Fruit fly (Drosophila melanogaster): Measurements from ENCODE around the gene PGRP-LE.

The PGRP-LE gene

DNA sequence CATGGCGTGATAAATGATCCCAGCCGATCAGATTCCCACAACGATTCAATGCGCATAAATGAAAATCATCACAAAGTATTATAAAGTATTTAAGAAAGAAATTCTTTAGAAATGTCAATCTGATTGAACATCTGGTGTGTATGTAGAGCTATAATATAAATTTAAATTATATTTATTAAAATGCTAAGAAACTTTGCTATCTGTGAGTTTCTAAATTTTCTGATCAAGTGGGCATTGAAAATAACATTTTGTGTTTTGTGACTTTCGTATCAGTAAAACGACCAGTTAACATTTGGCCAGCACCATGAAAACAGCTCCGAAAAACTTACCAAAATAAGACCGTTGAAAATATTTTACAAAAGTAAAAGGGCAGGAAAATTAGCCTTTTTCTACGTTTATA, 33.9 kb upstream of the PGRP-LE start, which contains the start of gene CG8565:
CG8565 (plus strand) TSS at position 301 of the 400 bp plus-strand sequence.
- TF ChIP-seq ey (GFP tag; optimal IDR thresholded peaks at IDR 0.05) (no peak), dl (GFP tag; optimal IDR thresholded peaks at IDR 0.05; ENCODE audit: insufficient read depth in 1 of 2, partially characterized antibody in 2 of 2) (no peak), sage (GFP tag; optimal IDR thresholded peaks at IDR 0.05) (no peak), Hr83 (GFP tag; optimal IDR thresholded peaks at IDR 0.05; ENCODE audit: poor library complexity, severe bottlenecking) (no peak), CrebA (GFP tag; optimal IDR thresholded peaks at IDR 0.05; ENCODE audit: borderline replicate concordance) (no peak)

DNA sequence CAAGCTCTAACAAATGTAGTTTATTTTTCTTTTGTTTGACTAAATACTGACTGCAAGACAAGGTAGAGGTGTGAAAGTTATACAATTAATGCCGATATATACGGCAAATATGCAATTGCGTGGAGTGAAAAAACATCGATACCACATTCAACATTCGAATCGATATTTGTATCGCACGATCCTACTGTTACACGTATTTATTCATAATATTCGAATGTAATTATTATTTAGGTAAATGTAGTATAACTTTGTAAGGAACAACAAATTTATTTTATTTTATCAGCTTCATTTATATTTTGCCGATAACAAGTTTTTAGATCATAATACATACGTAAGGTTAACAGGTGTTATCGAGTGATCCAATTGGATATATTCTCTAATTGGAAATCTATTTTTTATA, 31.7 kb upstream of the PGRP-LE start, which contains the start of gene Chc:
Chc (minus strand) TSS at position 98 of the 400 bp plus-strand sequence.
- peak; percentile 20 for TF ChIP-seq jim (GFP tag; optimal IDR thresholded peaks at IDR 0.05)
- peak; percentile 50 for TF ChIP-seq brk (GFP tag; optimal IDR thresholded peaks at IDR 0.05)
- TF ChIP-seq sage (GFP tag; optimal IDR thresholded peaks at IDR 0.05): no peak
- TF ChIP-seq Hnf4 (GFP tag; optimal IDR thresholded peaks at IDR 0.05): peak; percentile 55
- no peak for TF ChIP-seq Mio (GFP tag; optimal IDR thresholded peaks at IDR 0.05)
- TF ChIP-seq Rel (GFP tag; optimal IDR thresholded peaks at IDR 0.05): no peak
- TF ChIP-seq Rel (tag; optimal IDR thresholded peaks at IDR 0.05): no peak
- TF ChIP-seq Jra (GFP tag; optimal IDR thresholded peaks at IDR 0.05): no peak
- TF ChIP-seq GATAd (GFP tag; optimal IDR thresholded peaks at IDR 0.05): no peak
- TF ChIP-seq Sp1 (GFP tag; optimal IDR thresholded peaks at IDR 0.05): no peak
- TF ChIP-seq rgr (GFP tag; optimal IDR thresholded peaks at IDR 0.05): peak; percentile 36
- no peak for TF ChIP-seq dmrt93B (GFP tag; optimal IDR thresholded peaks at IDR 0.05)
- TF ChIP-seq Hr78 (GFP tag; optimal IDR thresholded peaks at IDR 0.05): no peak
- TF ChIP-seq dl (GFP tag; optimal IDR thresholded peaks at IDR 0.05; ENCODE audit: insufficient read depth in 1 of 2, partially characterized antibody in 2 of 2): no peak
- no peak for TF ChIP-seq CG9705 (GFP tag; optimal IDR thresholded peaks at IDR 0.05)
- TF ChIP-seq CG32264 (GFP tag; optimal IDR thresholded peaks at IDR 0.05): no peak
- TF ChIP-seq Vsx2 (GFP tag; optimal IDR thresholded peaks at IDR 0.05; ENCODE audit: partially characterized antibody): no peak
- TF ChIP-seq Hr83 (GFP tag; optimal IDR thresholded peaks at IDR 0.05; ENCODE audit: poor library complexity, severe bottlenecking): peak; percentile 21
- TF ChIP-seq CrebA (GFP tag; optimal IDR thresholded peaks at IDR 0.05; ENCODE audit: borderline replicate concordance): no peak
- no peak for TF ChIP-seq Dfd (GFP tag; optimal IDR thresholded peaks at IDR 0.05)
- TF ChIP-seq Dif (GFP tag; optimal IDR thresholded peaks at IDR 0.05; ENCODE audit: partially characterized antibody): no peak
- no peak for TF ChIP-seq Abd-B (GFP tag; optimal IDR thresholded peaks at IDR 0.05)
- no peak for TF ChIP-seq N (GFP tag; optimal IDR thresholded peaks at IDR 0.05)
- no peak for TF ChIP-seq dsf (GFP tag; optimal IDR thresholded peaks at IDR 0.05; ENCODE audit: borderline replicate concordance)
- TF ChIP-seq sv (GFP tag; optimal IDR thresholded peaks at IDR 0.05): no peak
- TF ChIP-seq woc (GFP tag; optimal IDR thresholded peaks at IDR 0.05): peak; percentile 49
- TF ChIP-seq OdsH (GFP tag; optimal IDR thresholded peaks at IDR 0.05): no peak
- no peak for TF ChIP-seq pan (optimal IDR thresholded peaks at IDR 0.05)
- no peak for TF ChIP-seq lola (GFP tag; optimal IDR thresholded peaks at IDR 0.05)
- TF ChIP-seq HLH106 (tag; optimal IDR thresholded peaks at IDR 0.05): no peak
- no peak for TF ChIP-seq psq (GFP tag; optimal IDR thresholded peaks at IDR 0.05)
- no peak for TF ChIP-seq br (GFP tag; optimal IDR thresholded peaks at IDR 0.05)
- no peak for TF ChIP-seq fru (GFP tag; optimal IDR thresholded peaks at IDR 0.05)
- TF ChIP-seq ey (GFP tag; optimal IDR thresholded peaks at IDR 0.05): no peak
- no peak for TF ChIP-seq Myc (optimal IDR thresholded peaks at IDR 0.05)
- TF ChIP-seq usp (GFP tag; optimal IDR thresholded peaks at IDR 0.05): no peak
- peak; percentile 72 for TF ChIP-seq tai (GFP tag; optimal IDR thresholded peaks at IDR 0.05)
- TF ChIP-seq h (GFP tag; optimal IDR thresholded peaks at IDR 0.05): peak; percentile 9
- peak in 1 of 2 experiments; percentile 16 for TF ChIP-seq foxo (GFP tag; optimal IDR thresholded peaks at IDR 0.05)
